Fruit fly (Drosophila melanogaster) whole organism, embryonic: ENCODE results near the gene CG33687.

Experiments
- Awh ChIP-seq: fragments of 200-800 bp; sonication (Bioruptor generic); IDR thresholded peaks from 2 replicates; pipeline ENCODE4, ENCODE4 v1.3.6; 2022; ENCODE audit warnings: missing biosample characterization, missing genetic modification characterization
- Bgb ChIP-seq: fragments of 200-800 bp; sonication (Bioruptor generic); IDR thresholded peaks from 2 replicates; pipeline ENCODE4 v1.3.6; 2022; ENCODE audit warnings: missing biosample characterization, missing genetic modification characterization; ENCODE audit not compliant: partially characterized antibody
- CG10321 ChIP-seq: fragments of 200-800 bp; sonication (Bioruptor generic); IDR thresholded peaks from 2 replicates; pipeline ENCODE4 v1.3.6; 2022; ENCODE audit warnings: missing biosample characterization, missing genetic modification characterization
- CG10543 ChIP-seq: fragments of 200-800 bp; sonication (Bioruptor generic); optimal IDR thresholded peaks from 3 replicates; lab custom pipeline; 2017; ENCODE audit warnings: missing biosample characterization, mild to moderate bottlenecking, missing genetic modification characterization, moderate library complexity
- CG10565 ChIP-seq: fragments of 200-800 bp; sonication (Bioruptor generic); optimal IDR thresholded peaks from 3 replicates; lab custom pipeline; 2016; ENCODE audit warnings: missing biosample characterization, mild to moderate bottlenecking, missing genetic modification characterization
- CG10654 ChIP-seq: fragments of 200-800 bp; sonication (Bioruptor generic); optimal IDR thresholded peaks from 2 replicates; lab custom pipeline; 2016; ENCODE audit warnings: missing biosample characterization, missing genetic modification characterization
- CG11456 ChIP-seq: fragments of 200-800 bp; sonication (Bioruptor generic); IDR thresholded peaks from 3 replicates; pipeline ENCODE4 v1.3.6; 2022; ENCODE audit warnings: missing biosample characterization, missing genetic modification characterization
- CG11504 ChIP-seq: fragments of 200-800 bp; sonication (Bioruptor generic); optimal IDR thresholded peaks from 3 replicates; lab custom pipeline; 2019; ENCODE audit warnings: missing biosample characterization, mild to moderate bottlenecking, missing genetic modification characterization, moderate library complexity
- CG13775 ChIP-seq: fragments of 200-800 bp; sonication (Bioruptor generic); optimal IDR thresholded peaks from 3 replicates; lab custom pipeline; 2017; ENCODE audit warnings: missing biosample characterization, mild to moderate bottlenecking, missing genetic modification characterization
- CG15514 ChIP-seq: fragments of 200-800 bp; sonication (Bioruptor generic); optimal IDR thresholded peaks from 3 replicates; lab custom pipeline; 2017; ENCODE audit warnings: missing biosample characterization, missing genetic modification characterization, mild to moderate bottlenecking, moderate library complexity, missing genetic modification reagents
- CG17612 ChIP-seq: fragments of 200-800 bp; sonication (Bioruptor generic); IDR thresholded peaks from 2 replicates; pipeline ENCODE4 v1.3.6; 2022; ENCODE audit warnings: missing biosample characterization, missing genetic modification characterization
- CG18599 ChIP-seq: fragments of 200-800 bp; sonication (Bioruptor generic); optimal IDR thresholded peaks from 3 replicates; lab custom pipeline; 2017; ENCODE audit warnings: missing biosample characterization, missing genetic modification characterization, mild to moderate bottlenecking, moderate library complexity, missing genetic modification reagents
- CG18764 ChIP-seq: fragments of 200-800 bp; sonication (Bioruptor generic); optimal IDR thresholded peaks from 3 replicates; lab custom pipeline; 2016; ENCODE audit warnings: missing biosample characterization, missing genetic modification characterization
- CG2875 ChIP-seq: fragments of 200-800 bp; sonication (Bioruptor generic); optimal IDR thresholded peaks from 2 replicates; lab custom pipeline; 2017; ENCODE audit warnings: missing biosample characterization, mild to moderate bottlenecking, missing genetic modification characterization, missing genetic modification reagents
- CG33213 ChIP-seq: fragments of 200-800 bp; sonication (Bioruptor generic); optimal IDR thresholded peaks from 3 replicates; lab custom pipeline; 2016; ENCODE audit warnings: missing biosample characterization, missing genetic modification characterization
- CG4328 ChIP-seq: fragments of 200-800 bp; sonication (Bioruptor generic); optimal IDR thresholded peaks from 3 replicates; lab custom pipeline; 2017; ENCODE audit warnings: missing biosample characterization, missing genetic modification reagents, missing genetic modification characterization
- CG4404 ChIP-seq: fragments of 200-800 bp; sonication (Bioruptor generic); IDR thresholded peaks from 2 replicates; pipeline ENCODE4 v1.3.6; 2022; ENCODE audit warnings: missing biosample characterization, missing genetic modification characterization
- CG4617 ChIP-seq: fragments of 200-800 bp; sonication (Bioruptor generic); optimal IDR thresholded peaks from 3 replicates; lab custom pipeline; 2016; ENCODE audit warnings: missing biosample characterization, missing genetic modification characterization, borderline replicate concordance
- CG5180 ChIP-seq: fragments of 200-800 bp; sonication (Bioruptor generic); optimal IDR thresholded peaks from 3 replicates; lab custom pipeline; 2017; ENCODE audit warnings: missing biosample characterization, missing genetic modification characterization, mild to moderate bottlenecking, moderate library complexity, missing genetic modification reagents
- CG6689 ChIP-seq: fragments of 200-800 bp; sonication (Bioruptor generic); IDR thresholded peaks from 2 replicates; pipeline ENCODE4 v1.3.6; 2022; ENCODE audit warnings: missing biosample characterization, missing genetic modification characterization
- CG6791 ChIP-seq: fragments of 200-800 bp; sonication (Bioruptor generic); IDR thresholded peaks from 3 replicates; pipeline ENCODE4 v1.3.6; 2022; ENCODE audit warnings: missing biosample characterization, missing genetic modification characterization; ENCODE audit not compliant: partially characterized antibody
- CTCF ChIP-seq: fragments of 200-800 bp; sonication (Bioruptor generic); optimal IDR thresholded peaks from 2 replicates; lab custom pipeline; 2017; ENCODE audit warnings: missing biosample characterization, mild to moderate bottlenecking, missing genetic modification characterization, moderate library complexity
- Dbx ChIP-seq: fragments of 200-800 bp; sonication (Bioruptor generic); IDR thresholded peaks from 3 replicates; pipeline ENCODE4 v1.3.6; 2022; ENCODE audit warnings: missing biosample characterization, missing genetic modification characterization
- Dfd ChIP-seq, 2 experiments: fragments of >200 bp; optimal IDR thresholded peaks; 2 replicates each; lab custom pipeline; 2017; ENCODE audit warnings: missing biosample characterization in 2 of 2, missing genetic modification characterization in 2 of 2
- HLH3B ChIP-seq: fragments of 200-800 bp; sonication (Bioruptor generic); IDR thresholded peaks from 2 replicates; pipeline ENCODE4 v1.3.6; 2022; ENCODE audit warnings: missing biosample characterization, missing genetic modification characterization
- Hr3 ChIP-seq: fragments of 200-800 bp; sonication (Bioruptor generic); optimal IDR thresholded peaks from 3 replicates; lab custom pipeline; 2016; ENCODE audit warnings: missing biosample characterization, missing genetic modification characterization
- Mad ChIP-seq: fragments of 200-800 bp; sonication (Bioruptor generic); optimal IDR thresholded peaks from 2 replicates; lab custom pipeline; 2016; ENCODE audit warnings: missing biosample characterization, missing genetic modification characterization
- NC2α ChIP-seq: fragments of 200-800 bp; sonication (Bioruptor generic); optimal IDR thresholded peaks from 2 replicates; lab custom pipeline; 2016; ENCODE audit warnings: missing biosample characterization, missing genetic modification characterization
- Neu2 ChIP-seq: fragments of 200-800 bp; sonication (Bioruptor generic); optimal IDR thresholded peaks from 3 replicates; lab custom pipeline; 2016; ENCODE audit warnings: missing biosample characterization, missing genetic modification characterization, borderline replicate concordance
- Poxn ChIP-seq: fragments of 200-800 bp; sonication (Bioruptor generic); IDR thresholded peaks from 2 replicates; pipeline ENCODE4 v1.3.6; 2022; ENCODE audit warnings: missing biosample characterization, missing genetic modification characterization
- Rfx ChIP-seq: fragments of 200-800 bp; sonication (Bioruptor generic); IDR thresholded peaks from 2 replicates; pipeline ENCODE4 v1.3.6; 2022; ENCODE audit warnings: missing biosample characterization, missing genetic modification characterization
- Rx ChIP-seq: fragments of 200-800 bp; sonication (Bioruptor generic); IDR thresholded peaks from 2 replicates; pipeline ENCODE4 v1.3.6; 2022; ENCODE audit warnings: missing biosample characterization, missing genetic modification characterization
- Scr ChIP-seq: fragments of 200-800 bp; sonication (Bioruptor generic); IDR thresholded peaks from 2 replicates; pipeline ENCODE4 v1.3.6; 2022; ENCODE audit warnings: missing biosample characterization, missing genetic modification characterization; ENCODE audit not compliant: partially characterized antibody
- TFAM ChIP-seq: fragments of 200-800 bp; sonication (Bioruptor generic); optimal IDR thresholded peaks from 2 replicates; lab custom pipeline; 2017; ENCODE audit warnings: missing biosample characterization, missing genetic modification characterization, inconsistent platforms
- ara ChIP-seq: fragments of 200-800 bp; sonication (Bioruptor generic); IDR thresholded peaks from 2 replicates; pipeline ENCODE4 v1.3.6; 2022; ENCODE audit warnings: missing biosample characterization, missing genetic modification characterization
- cad ChIP-seq: fragments of >200 bp; optimal IDR thresholded peaks from 2 replicates; lab custom pipeline; 2017; ENCODE audit warnings: missing biosample characterization, missing genetic modification characterization
- crc ChIP-seq: fragments of 200-800 bp; sonication (Bioruptor generic); optimal IDR thresholded peaks from 2 replicates; lab custom pipeline; 2016; ENCODE audit warnings: missing biosample characterization, missing genetic modification characterization
- dimm ChIP-seq: fragments of 200-800 bp; sonication (Bioruptor generic); IDR thresholded peaks from 2 replicates; pipeline ENCODE4 v1.3.6; 2022; ENCODE audit warnings: missing biosample characterization, missing genetic modification characterization
- ems ChIP-seq: fragments of 200-800 bp; sonication (Bioruptor generic); optimal IDR thresholded peaks from 3 replicates; lab custom pipeline; 2016; ENCODE audit warnings: missing biosample characterization, missing genetic modification characterization
- fd102C ChIP-seq: fragments of 200-800 bp; sonication (Bioruptor generic); optimal IDR thresholded peaks from 2 replicates; lab custom pipeline; 2018; ENCODE audit warnings: missing biosample characterization, mild to moderate bottlenecking, missing genetic modification characterization, moderate library complexity
- ham ChIP-seq: fragments of 200-800 bp; sonication (Bioruptor generic); IDR thresholded peaks from 2 replicates; pipeline ENCODE4 v1.3.6; 2022; ENCODE audit warnings: missing biosample characterization, missing genetic modification characterization
- lab ChIP-seq: fragments of 200-800 bp; sonication (Bioruptor generic); optimal IDR thresholded peaks from 3 replicates; lab custom pipeline; 2017; ENCODE audit warnings: missing biosample characterization, missing genetic modification characterization, mild to moderate bottlenecking, moderate library complexity, missing genetic modification reagents
- lola ChIP-seq, 3 experiments: fragments of >200 bp in 2 of 3; fragments of 200-800 bp in 1 of 3; sonication (Bioruptor generic) in 1 of 3; optimal IDR thresholded peaks; 2 replicates each; lab custom pipeline; 2017 to 2019; ENCODE audit warnings: missing biosample characterization in 3 of 3, missing genetic modification characterization in 3 of 3, mild to moderate bottlenecking in 1 of 3, moderate library complexity in 1 of 3
- nerfin-1 ChIP-seq: fragments of 200-800 bp; sonication (Bioruptor generic); optimal IDR thresholded peaks from 3 replicates; lab custom pipeline; 2019; ENCODE audit warnings: missing biosample characterization, mild to moderate bottlenecking, missing genetic modification characterization, moderate library complexity
- org-1 ChIP-seq: fragments of 200-800 bp; sonication (Bioruptor generic); optimal IDR thresholded peaks from 2 replicates; lab custom pipeline; 2017; ENCODE audit warnings: missing biosample characterization, missing genetic modification characterization
- peb ChIP-seq: fragments of 200-800 bp; sonication (Bioruptor generic); IDR thresholded peaks from 2 replicates; pipeline ENCODE4 v1.3.6; 2022; ENCODE audit warnings: missing biosample characterization, missing genetic modification characterization
- run ChIP-seq: fragments of 200-800 bp; sonication (Bioruptor generic); optimal IDR thresholded peaks from 3 replicates; lab custom pipeline; 2018; ENCODE audit warnings: missing biosample characterization, mild to moderate bottlenecking, missing genetic modification characterization
- so ChIP-seq: fragments of 200-800 bp; sonication (Bioruptor generic); IDR thresholded peaks from 3 replicates; pipeline ENCODE4 v1.3.6; 2022; ENCODE audit warnings: missing biosample characterization, missing genetic modification characterization
- ssp ChIP-seq: fragments of 200-800 bp; sonication (Bioruptor generic); IDR thresholded peaks from 2 replicates; pipeline ENCODE4 v1.3.6; 2022; ENCODE audit warnings: missing biosample characterization, missing genetic modification characterization
- usp ChIP-seq: fragments of >200 bp; optimal IDR thresholded peaks from 2 replicates; lab custom pipeline; 2017; ENCODE audit warnings: missing biosample characterization, missing genetic modification characterization
- wor ChIP-seq: fragments of 200-800 bp; sonication (Bioruptor generic); IDR thresholded peaks from 2 replicates; pipeline ENCODE4 v1.3.6; 2022; ENCODE audit warnings: missing biosample characterization, missing genetic modification characterization

The CG33687 gene

DNA sequence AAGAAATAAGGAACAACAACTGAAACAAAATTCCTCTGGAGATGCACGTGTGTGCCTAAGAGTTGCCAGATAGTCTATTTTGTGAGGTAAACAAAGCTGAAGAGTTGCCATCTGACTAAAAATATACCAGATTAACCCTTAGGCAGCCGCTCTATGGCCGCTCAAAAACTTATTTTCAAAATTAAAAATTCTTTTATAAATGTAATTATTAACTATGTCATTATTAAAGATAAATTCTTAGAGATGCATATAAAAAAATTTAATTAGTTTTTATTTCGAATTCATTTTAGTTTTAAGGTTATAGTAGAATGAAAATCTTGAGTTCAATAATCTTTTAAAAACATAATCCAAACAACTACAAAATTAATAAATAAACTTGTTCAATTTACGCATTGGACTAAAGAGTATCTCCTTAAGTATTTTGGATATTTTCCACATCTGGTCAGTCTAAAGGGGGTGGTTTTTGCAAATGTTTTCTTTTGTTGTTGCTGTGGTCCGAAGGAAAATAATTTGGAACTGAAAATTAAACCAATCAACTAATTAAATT, 31.1 kb downstream of the CG33687 start, which contains the start of gene Tmx3 (continued):
- TF ChIP-seq HLH3B (GFP tag; lab: Robert Waterston, UW) (peak; percentile 92), Poxn (GFP tag; lab: Robert Waterston, UW) (peak; percentile 79), CG4404 (peak; percentile 83), CG4617 (GFP tag; lab: Kevin White, UChicago) (peak; percentile 90), CG11456 (GFP tag; lab: Robert Waterston, UW) (peak; percentile 95), CG33213 (GFP tag; lab: Kevin White, UChicago) (peak; percentile 41), crc (GFP tag; lab: Kevin White, UChicago) (no peak), so (GFP tag; lab: Robert Waterston, UW) (peak; percentile 77; the same call in 2 of the 3 replicates), Dbx (GFP tag; lab: Robert Waterston, UW) (peak; percentile 95), Dfd (GFP tag; optimal IDR thresholded peaks at IDR 0.05; lab: Kevin White, UChicago) (no peak), lola (GFP tag; optimal IDR thresholded peaks at IDR 0.05; lab: Kevin White, UChicago) (peak in 1 of 3 experiments; percentile 91), ara (GFP tag; lab: Robert Waterston, UW) (peak; percentile 87), Awh (GFP tag; lab: Robert Waterston, UW) (peak; percentile 88), CG13775 (GFP tag; lab: Kevin White, UChicago) (peak; percentile 87), CG4328 (GFP tag; lab: Kevin White, UChicago) (peak; percentile 23), CTCF (GFP tag; lab: Kevin White, UChicago) (no peak), usp (GFP tag; lab: Kevin White, UChicago) (no peak), Bgb (GFP tag; lab: Robert Waterston, UW) (no peak), ssp (GFP tag; lab: Robert Waterston, UW) (peak; percentile 88), CG10565 (no peak), Rx (GFP tag; lab: Robert Waterston, UW) (peak; percentile 89), CG11504 (peak; percentile 91), Scr (no peak), org-1 (GFP tag; lab: Kevin White, UChicago) (peak; percentile 31), ham (GFP tag; lab: Robert Waterston, UW) (peak; percentile 30; the same call in 1 of the 2 replicates), ems (GFP tag; lab: Kevin White, UChicago) (peak; percentile 57), NC2α (GFP tag; lab: Kevin White, UChicago) (no peak), CG17612 (no peak; the same call in 1 of the 2 replicates), cad (GFP tag; lab: Kevin White, UChicago) (no peak), Neu2 (GFP tag; lab: Kevin White, UChicago) (no peak), Hr3 (GFP tag; lab: Kevin White, UChicago) (peak; percentile 93), peb (GFP tag; lab: Robert Waterston, UW) (peak; percentile 56), lab (GFP tag; lab: Kevin White, UChicago) (peak; percentile 87), dimm (GFP tag; lab: Robert Waterston, UW) (peak; percentile 84), CG18599 (GFP tag; lab: Kevin White, UChicago) (no peak), CG10321 (GFP tag; lab: Robert Waterston, UW) (peak; percentile 55; the same call in 1 of the 2 replicates), CG10654 (GFP tag; lab: Kevin White, UChicago) (peak; percentile 87), CG15514 (GFP tag; lab: Kevin White, UChicago) (peak; percentile 69), fd102C (GFP tag; lab: Kevin White, UChicago) (no peak), nerfin-1 (peak; percentile 95), CG18764 (GFP tag; lab: Kevin White, UChicago) (peak; percentile 53), run (tag; lab: Kevin White, UChicago) (peak; percentile 30), CG6689 (peak; percentile 90), TFAM (GFP tag; lab: Kevin White, UChicago) (no peak), Mad (GFP tag; lab: Kevin White, UChicago) (peak; percentile 36), CG5180 (peak; percentile 9), Rfx (peak; percentile 95), CG10543 (GFP tag; lab: Kevin White, UChicago) (no peak), CG6791 (GFP tag; lab: Robert Waterston, UW) (no peak), CG2875 (GFP tag; lab: Kevin White, UChicago) (peak; percentile 54), wor (peak; percentile 79)
